Fruit fly (Drosophila melanogaster): ENCODE measurements around the gene Cpr64Ac.

dm6 chr3L:4221226-4221770 lies 8.6 kb upstream of the Cpr64Ac start:
- TF ChIP-seq CG11902 (GFP tag; optimal IDR thresholded peaks at IDR 0.05) (no peak), Eip93F (GFP tag; optimal IDR thresholded peaks at IDR 0.05) (no peak), CG6854 (GFP tag; optimal IDR thresholded peaks at IDR 0.05) (no peak), CG6808 (GFP tag; optimal IDR thresholded peaks at IDR 0.05) (peak; percentile 3), Sox15 (GFP tag; optimal IDR thresholded peaks at IDR 0.05) (no peak), topi (GFP tag; optimal IDR thresholded peaks at IDR 0.05) (no peak)
